Worm (Caenorhabditis elegans) whole organism, young adult: ENCODE results near the gene mrps-23.

Source experiments
- B0336.3 ChIP-seq: fragments of 200-800 bp; sonication (Bioruptor generic); IDR thresholded peaks from 2 replicates; pipeline ENCODE4 v1.3.6; 2022; ENCODE audit warnings: missing genetic modification characterization, missing compliant biosample characterization
- F52B5.7 ChIP-seq: sonication (generic microtip); optimal IDR thresholded peaks from 2 replicates; lab custom pipeline; 2016; ENCODE audit warnings: mild to moderate bottlenecking, missing genetic modification characterization, missing compliant biosample characterization
- F57C9.4 ChIP-seq: sonication (generic microtip); optimal IDR thresholded peaks from 2 replicates; lab custom pipeline; 2017; ENCODE audit warnings: mild to moderate bottlenecking, missing genetic modification characterization, missing compliant biosample characterization
- ama-1 ChIP-seq, 3 experiments: fragments of 150-350 bp in 1 of 3; sonication (generic microtip) in 2 of 3; optimal IDR thresholded peaks; 2 replicates each; lab custom pipeline; 2014 to 2018; ENCODE audit warnings: missing biosample characterization in 2 of 3, missing genetic modification characterization in 2 of 3, missing genetic modification reagents in 2 of 3
- dpl-1 ChIP-seq: fragments of 150-350 bp; optimal IDR thresholded peaks from 2 replicates; lab custom pipeline; 2014; ENCODE audit warnings: missing biosample characterization, missing genetic modification reagents, missing genetic modification characterization
- gei-17 ChIP-seq: fragments of 200-800 bp; sonication (Bioruptor generic); optimal IDR thresholded peaks from 2 replicates; lab custom pipeline; 2018; ENCODE audit warnings: mild to moderate bottlenecking, missing genetic modification characterization, missing compliant biosample characterization
- lin-40 ChIP-seq: sonication (generic microtip); optimal IDR thresholded peaks from 2 replicates; lab custom pipeline; 2016; ENCODE audit warnings: missing genetic modification characterization, mild to moderate bottlenecking, missing compliant biosample characterization, missing genotype, missing genetic modification reagents
- mxl-1 ChIP-seq: sonication (generic microtip); optimal IDR thresholded peaks from 2 replicates; lab custom pipeline; 2016; ENCODE audit warnings: missing genetic modification characterization, missing compliant biosample characterization
- pha-4 ChIP-seq: fragments of 150-350 bp; sonication (generic microtip); optimal IDR thresholded peaks from 2 replicates; lab custom pipeline; 2014; ENCODE audit warnings: missing biosample characterization, missing genetic modification reagents, missing genetic modification characterization
- sea-2 ChIP-seq: fragments of 200-800 bp; sonication (Bioruptor generic); IDR thresholded peaks from 2 replicates; pipeline ENCODE4 v1.3.6; 2022; ENCODE audit warnings: missing genetic modification characterization, missing compliant biosample characterization

DNA sequence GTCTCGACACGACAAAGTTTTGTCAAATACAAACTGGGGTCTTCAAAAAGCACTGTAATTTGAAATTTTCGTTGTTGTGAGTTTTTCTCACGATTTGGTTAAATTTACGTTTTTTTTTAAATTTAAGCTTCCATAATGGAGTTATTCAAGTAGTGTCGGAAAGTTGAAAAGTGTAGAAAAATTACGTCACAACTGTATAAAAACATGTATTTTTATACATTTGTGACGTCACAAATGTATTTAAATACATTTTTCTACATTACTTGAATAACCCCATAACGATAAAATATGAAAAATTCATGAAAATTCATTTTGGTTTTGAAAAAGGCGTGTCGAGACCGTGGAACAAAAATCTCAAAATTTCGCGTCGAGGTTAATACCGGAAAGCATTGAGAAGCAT, 26.1 kb downstream of the mrps-23 start:
- TF ChIP-seq mxl-1 (no peak), ama-1 (optimal IDR thresholded peaks at IDR 0.05; lab: Kevin White, UChicago) (no peak), ama-1 (GFP tag; optimal IDR thresholded peaks at IDR 0.05; lab: Kevin White, UChicago) (no peak), dpl-1 (GFP tag; lab: Kevin White, UChicago) (no peak), F52B5.7 (no peak), B0336.3 (no peak), lin-40 (tag; lab: Kevin White, UChicago) (no peak), sea-2 (GFP tag; lab: Robert Waterston, UW) (no peak), F57C9.4 (tag; lab: Kevin White, UChicago) (no peak), pha-4 (no peak), gei-17 (GFP tag; lab: Kevin White, UChicago) (no peak)
